Worm (Caenorhabditis elegans) whole organism, L3 larva: ENCODE results near the gene kin-36.
A peak's percentile ranks its signal among the peaks of the same experiment; 100 is the strongest.

Experiments used
- R02D3.7 ChIP-seq: fragments of 150-350 bp; optimal IDR thresholded peaks from 2 replicates; lab custom pipeline; 2014; ENCODE audit warnings: missing biosample characterization, missing genetic modification characterization
- aly-2 ChIP-seq: fragments of 150-350 bp; optimal IDR thresholded peaks from 2 replicates; lab custom pipeline; 2014; ENCODE audit warnings: missing biosample characterization, missing genetic modification characterization
- ama-1 ChIP-seq: fragments of 150-350 bp; optimal IDR thresholded peaks from 2 replicates; lab custom pipeline; 2018
- ceh-82 ChIP-seq: fragments of 150-350 bp; optimal IDR thresholded peaks from 2 replicates; lab custom pipeline; 2014; ENCODE audit warnings: missing biosample characterization, missing genetic modification characterization
- egl-5 ChIP-seq: fragments of 150-350 bp; optimal IDR thresholded peaks from 2 replicates; lab custom pipeline; 2017; ENCODE audit warnings: missing biosample characterization, missing genetic modification reagents, missing genetic modification characterization, inconsistent platforms
- elt-1 ChIP-seq: fragments of 150-350 bp; optimal IDR thresholded peaks from 2 replicates; lab custom pipeline; 2014; ENCODE audit warnings: missing biosample characterization, missing genetic modification characterization
- elt-2 ChIP-seq: sonication (generic microtip); optimal IDR thresholded peaks from 2 replicates; lab custom pipeline; 2016; ENCODE audit warnings: missing genetic modification reagents, mild to moderate bottlenecking, missing genetic modification characterization, missing compliant biosample characterization
- elt-3 ChIP-seq, 3 experiments: fragments of 150-350 bp in 1 of 3; sonication (generic microtip) in 2 of 3; optimal IDR thresholded peaks; 2 replicates in 2 of 3; 4 replicates in 1 of 3; lab custom pipeline; 2014 to 2017; ENCODE audit warnings: missing biosample characterization in 3 of 3, missing genetic modification characterization in 3 of 3
- eor-1 ChIP-seq, 2 experiments: fragments of 150-350 bp; optimal IDR thresholded peaks; 2 replicates each; lab custom pipeline; 2014 to 2018; ENCODE audit warnings: missing biosample characterization in 2 of 2, missing genetic modification characterization in 2 of 2
- fkh-10 ChIP-seq: sonication (generic microtip); optimal IDR thresholded peaks from 2 replicates; lab custom pipeline; 2017; ENCODE audit warnings: missing biosample characterization, missing genetic modification reagents, missing genetic modification characterization
- fkh-2 ChIP-seq: fragments of 150-350 bp; optimal IDR thresholded peaks from 2 replicates; lab custom pipeline; 2014; ENCODE audit warnings: missing biosample characterization, missing genetic modification reagents, missing genetic modification characterization
- jun-1 ChIP-seq: fragments of 150-350 bp; optimal IDR thresholded peaks from 2 replicates; lab custom pipeline; 2014; ENCODE audit warnings: missing biosample characterization, missing genetic modification reagents, missing genetic modification characterization
- lin-15B ChIP-seq: fragments of 150-350 bp; optimal IDR thresholded peaks from 2 replicates; lab custom pipeline; 2014; ENCODE audit warnings: missing biosample characterization, missing genetic modification characterization
- nfya-1 ChIP-seq: sonication (generic microtip); optimal IDR thresholded peaks from 2 replicates; lab custom pipeline; 2017; ENCODE audit warnings: missing genetic modification characterization, mild to moderate bottlenecking, missing compliant biosample characterization, antibody characterized with exemption, moderate library complexity; ENCODE audit not compliant: insufficient read depth
- nhr-11 ChIP-seq: fragments of 150-350 bp; optimal IDR thresholded peaks from 2 replicates; lab custom pipeline; 2014; ENCODE audit warnings: missing biosample characterization, missing genetic modification characterization
- nhr-12 ChIP-seq: fragments of 150-350 bp; optimal IDR thresholded peaks from 2 replicates; lab custom pipeline; 2014; ENCODE audit warnings: missing biosample characterization, missing genetic modification characterization
- nhr-23 ChIP-seq: fragments of 150-350 bp; optimal IDR thresholded peaks from 2 replicates; lab custom pipeline; 2014; ENCODE audit warnings: missing biosample characterization, missing genetic modification reagents, missing genetic modification characterization
- nhr-25 ChIP-seq: sonication (generic microtip); optimal IDR thresholded peaks from 2 replicates; lab custom pipeline; 2017; ENCODE audit warnings: missing biosample characterization, missing genetic modification characterization
- nhr-28 ChIP-seq: fragments of 150-350 bp; optimal IDR thresholded peaks from 2 replicates; lab custom pipeline; 2014; ENCODE audit warnings: missing biosample characterization, missing genetic modification characterization
- nhr-67 ChIP-seq: fragments of 150-350 bp; optimal IDR thresholded peaks from 2 replicates; lab custom pipeline; 2014; ENCODE audit warnings: missing biosample characterization, missing genetic modification characterization
- nhr-76 ChIP-seq: fragments of 150-350 bp; sonication (generic microtip); optimal IDR thresholded peaks from 5 replicates; lab custom pipeline; 2014; ENCODE audit warnings: missing biosample characterization, missing genetic modification characterization
- pha-4 ChIP-seq: fragments of 150-350 bp; optimal IDR thresholded peaks from 2 replicates; lab custom pipeline; 2014; ENCODE audit warnings: missing biosample characterization, missing genetic modification reagents, missing genetic modification characterization
- pqm-1 ChIP-seq: fragments of 150-350 bp; optimal IDR thresholded peaks from 2 replicates; lab custom pipeline; 2017; ENCODE audit warnings: missing biosample characterization, missing genetic modification characterization, inconsistent platforms
- sea-2 ChIP-seq: fragments of 150-350 bp; sonication (generic microtip); optimal IDR thresholded peaks from 4 replicates; lab custom pipeline; 2014; ENCODE audit warnings: missing biosample characterization, missing genetic modification reagents, missing genetic modification characterization
- skn-1 ChIP-seq: fragments of 150-350 bp; optimal IDR thresholded peaks from 2 replicates; lab custom pipeline; 2014; ENCODE audit warnings: missing biosample characterization, missing genetic modification characterization
- snpc-4 ChIP-seq: fragments of 150-350 bp; optimal IDR thresholded peaks from 2 replicates; lab custom pipeline; 2014; ENCODE audit warnings: missing biosample characterization, missing genetic modification characterization
- tbx-2 ChIP-seq: sonication (generic microtip); optimal IDR thresholded peaks from 2 replicates; lab custom pipeline; 2016; ENCODE audit warnings: mild to moderate bottlenecking, missing genetic modification characterization, missing compliant biosample characterization
- unc-39 ChIP-seq: sonication (generic microtip); optimal IDR thresholded peaks from 4 replicates; lab custom pipeline; 2017; ENCODE audit warnings: missing biosample characterization, missing genetic modification characterization
- unc-62 ChIP-seq: fragments of 150-350 bp; sonication (generic microtip); optimal IDR thresholded peaks from 4 replicates; lab custom pipeline; 2014; ENCODE audit warnings: missing biosample characterization, missing genetic modification reagents, missing genetic modification characterization
- ztf-11 ChIP-seq: fragments of 150-350 bp; optimal IDR thresholded peaks from 2 replicates; lab custom pipeline; 2014; ENCODE audit warnings: missing biosample characterization, missing genetic modification characterization
- ztf-4 ChIP-seq: fragments of 150-350 bp; optimal IDR thresholded peaks from 2 replicates; lab custom pipeline; 2014; ENCODE audit warnings: missing biosample characterization, missing genetic modification characterization

The kin-36 gene

DNA sequence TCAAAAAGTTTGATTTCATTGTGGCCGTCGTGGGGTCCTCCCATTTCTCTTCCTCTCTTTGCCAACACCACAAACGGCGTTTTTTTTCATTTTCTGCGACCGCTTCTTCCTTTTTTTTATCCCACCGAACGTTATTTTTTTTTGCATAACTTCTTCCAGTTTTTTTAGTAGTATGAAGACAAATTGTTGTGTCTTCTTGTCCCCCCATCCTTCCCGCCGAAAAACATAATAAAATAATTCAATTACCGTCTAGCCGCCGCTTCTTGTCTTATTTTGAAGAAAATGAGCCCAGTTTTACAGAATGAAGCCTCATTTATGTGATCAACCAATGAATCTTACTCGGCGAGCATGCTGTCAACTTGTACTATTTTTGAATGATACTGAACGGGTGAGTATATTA, 9.6 kb upstream of the kin-36 start, which contains the start of gene F29B9.12:
F29B9.12 (plus strand) TSS at position 301 of the 400 bp plus-strand sequence.
- no peak for TF ChIP-seq unc-62
- TF ChIP-seq nhr-12 (tag; lab: Kevin White, UChicago), result no peak
- no peak for TF ChIP-seq ztf-11
- TF ChIP-seq pqm-1 (tag; lab: Kevin White, UChicago), result no peak
- TF ChIP-seq lin-15B (tag; lab: Kevin White, UChicago), result no peak
- no peak for TF ChIP-seq tbx-2 (tag; lab: Kevin White, UChicago)
- TF ChIP-seq nhr-76 (tag; lab: Kevin White, UChicago), result no peak
- TF ChIP-seq aly-2 (tag; lab: Kevin White, UChicago), result no peak
- no peak for TF ChIP-seq fkh-10 (GFP tag; lab: Kevin White, UChicago)
- TF ChIP-seq nhr-23, result no peak
- no peak for TF ChIP-seq elt-3 (tag; optimal IDR thresholded peaks at IDR 0.05; lab: Kevin White, UChicago)
- TF ChIP-seq sea-2 (GFP tag; lab: Kevin White, UChicago), result no peak

DNA sequence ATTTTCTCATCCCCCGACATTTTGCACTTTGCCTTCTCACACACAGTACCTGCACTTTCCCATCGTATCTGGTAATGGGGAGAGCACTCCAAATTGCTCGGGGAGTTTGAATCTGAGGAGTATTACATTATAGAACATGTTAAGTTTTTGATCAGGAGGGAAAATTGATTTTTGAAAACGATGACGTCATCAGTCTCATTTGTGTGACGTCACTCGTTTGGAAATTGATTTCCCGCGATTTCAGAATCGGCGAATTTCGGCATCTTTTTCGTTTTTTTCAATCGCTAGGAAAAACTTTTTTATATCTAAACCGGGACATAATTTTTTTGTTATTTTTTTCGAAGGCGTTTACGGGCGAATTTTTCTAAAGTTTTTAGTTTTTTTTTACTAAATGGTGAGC, 5.5 kb upstream of the kin-36 start:
- TF ChIP-seq aly-2 (tag; lab: Kevin White, UChicago) (no peak), fkh-2 (tag; lab: Kevin White, UChicago) (no peak), snpc-4 (tag; lab: Kevin White, UChicago) (no peak), ceh-82 (tag; lab: Kevin White, UChicago) (no peak), ama-1 (no peak), nhr-28 (tag; lab: Kevin White, UChicago) (no peak), elt-2 (tag; lab: Kevin White, UChicago) (no peak), sea-2 (GFP tag; lab: Kevin White, UChicago) (no peak), skn-1 (tag; lab: Kevin White, UChicago) (no peak), nhr-12 (tag; lab: Kevin White, UChicago) (no peak), tbx-2 (tag; lab: Kevin White, UChicago) (no peak), elt-1 (tag; lab: Kevin White, UChicago) (no peak), egl-5 (tag; lab: Kevin White, UChicago) (no peak), nhr-67 (no peak), ztf-4 (tag; lab: Kevin White, UChicago) (no peak), nhr-23 (no peak), R02D3.7 (tag; lab: Kevin White, UChicago) (no peak), pqm-1 (tag; lab: Kevin White, UChicago) (no peak), unc-39 (no peak), eor-1 (tag; optimal IDR thresholded peaks at IDR 0.05; lab: Kevin White, UChicago) (no peak)

DNA sequence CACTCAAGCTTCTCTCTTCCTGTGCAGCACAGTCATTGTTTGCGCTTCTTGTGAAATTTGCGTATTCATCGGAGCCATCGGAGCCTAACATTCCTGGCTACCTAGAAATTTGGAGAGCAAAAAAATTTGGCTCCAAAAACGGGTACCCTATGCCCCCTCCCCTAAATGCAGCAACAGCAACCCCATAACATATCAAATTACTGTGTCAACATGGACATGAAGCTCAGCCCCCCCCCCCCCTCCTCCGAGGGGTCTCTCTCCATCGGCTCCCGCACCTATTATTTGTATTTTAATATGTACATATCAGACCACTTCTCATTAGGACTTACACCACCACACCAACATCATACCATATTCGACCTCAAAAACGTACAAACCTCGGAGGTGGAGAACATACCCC, 4.5 kb upstream of the kin-36 start:
- TF ChIP-seq pha-4, result peak; percentile 26
- no peak for TF ChIP-seq elt-3 (tag; optimal IDR thresholded peaks at IDR 0.05; lab: Kevin White, UChicago)

DNA sequence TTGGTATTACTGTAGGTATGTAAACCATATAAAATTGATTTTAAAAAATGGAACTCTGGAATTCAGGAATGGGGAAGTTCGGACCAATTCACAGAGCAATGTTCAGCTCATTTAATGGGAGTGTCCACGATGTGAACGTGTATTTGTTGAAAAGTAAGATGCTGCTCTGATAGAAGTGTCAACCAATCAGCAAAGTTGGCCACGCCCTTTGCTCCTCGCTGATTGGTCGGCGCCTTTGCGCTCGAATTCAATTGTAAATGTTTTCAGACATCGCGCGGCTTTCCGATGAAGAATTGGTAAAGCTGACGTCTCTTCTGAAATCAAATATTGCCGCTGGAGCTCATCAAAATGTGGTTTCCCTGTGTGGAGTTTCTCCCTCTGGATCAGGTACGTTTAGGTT, 4.3 kb downstream of the kin-36 start:
- TF ChIP-seq nhr-11 (tag; lab: Kevin White, UChicago) (no peak), nfya-1 (tag; lab: Kevin White, UChicago) (peak; percentile 59)

DNA sequence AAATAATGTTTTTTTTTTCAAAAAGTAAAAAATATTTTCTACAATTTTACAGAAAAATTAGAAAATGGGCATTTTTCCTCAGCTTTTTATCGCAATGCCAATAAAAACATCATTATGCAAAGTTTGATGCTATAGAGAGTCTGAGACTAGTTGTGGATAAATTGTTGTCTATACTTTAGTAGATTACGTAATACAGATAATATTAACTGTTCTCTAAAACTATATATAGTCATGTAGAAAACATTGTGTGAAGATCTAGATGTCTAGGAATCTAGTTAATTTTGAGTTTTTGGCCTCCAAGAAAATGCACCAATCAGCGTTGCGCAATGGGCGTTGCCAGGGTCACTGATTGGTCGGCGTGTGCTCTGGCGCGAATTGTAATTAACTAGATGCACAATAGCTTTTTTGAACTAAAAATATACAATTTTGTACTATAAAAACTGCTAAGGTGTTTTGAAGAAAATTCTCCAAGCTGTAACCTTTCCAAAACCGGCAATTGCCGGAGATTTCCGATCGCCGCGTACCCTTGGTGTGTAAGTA, 7.5 kb downstream of the kin-36 start:
- no peak for TF ChIP-seq aly-2 (tag; lab: Kevin White, UChicago)
- peak; percentile 83 for TF ChIP-seq nfya-1 (tag; lab: Kevin White, UChicago)

DNA sequence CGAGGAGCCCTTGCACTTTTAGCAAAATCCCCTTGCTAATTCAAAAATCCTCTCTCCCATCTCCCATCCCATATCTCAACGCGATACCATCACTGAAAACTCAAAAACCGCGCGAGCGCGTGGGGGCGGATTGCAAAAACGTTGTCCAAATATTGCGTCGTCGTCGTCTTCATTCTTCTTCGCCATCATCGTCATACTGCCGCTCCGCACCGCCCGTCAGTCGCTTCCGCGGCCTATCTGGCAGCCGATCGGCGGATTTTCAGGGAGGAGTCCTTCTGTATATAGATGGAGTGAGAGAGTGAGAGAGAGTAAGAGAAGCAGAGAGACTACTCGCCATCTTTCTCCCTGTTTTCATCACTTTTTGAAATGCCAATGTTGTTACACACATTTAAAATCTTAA, 8.1 kb downstream of the kin-36 start:
- no peak for TF ChIP-seq elt-2 (tag; lab: Kevin White, UChicago)
- TF ChIP-seq nhr-25 (tag; lab: Kevin White, UChicago), result peak; percentile 48
- peak; percentile 18 for TF ChIP-seq elt-1 (tag; lab: Kevin White, UChicago)
- no peak for TF ChIP-seq nhr-28 (tag; lab: Kevin White, UChicago)
- no peak for TF ChIP-seq pqm-1 (tag; lab: Kevin White, UChicago)

DNA sequence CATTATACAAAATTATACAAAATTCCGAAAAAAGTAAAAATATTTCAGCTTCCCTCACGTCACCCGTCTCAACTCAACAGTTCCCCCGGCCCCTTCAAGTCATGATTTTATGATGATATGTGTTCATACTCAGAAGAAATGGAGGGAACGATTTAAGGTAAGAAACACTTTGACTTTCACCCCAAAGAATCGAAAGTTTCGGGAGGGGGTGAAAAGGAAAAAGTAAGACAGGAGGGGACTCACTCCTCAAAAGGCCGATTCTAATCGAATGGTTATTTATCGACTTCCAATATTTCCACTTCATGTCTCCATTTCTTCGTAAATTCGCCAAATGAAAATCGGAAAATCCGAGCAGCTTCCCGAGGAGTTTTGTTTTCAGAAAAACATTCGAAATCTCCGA, 9.4 kb downstream of the kin-36 start, which contains the start of gene bus-4:
bus-4 (plus strand) TSS at position 49 of the 400 bp plus-strand sequence.
- TF ChIP-seq ztf-11 (no peak), elt-1 (tag; lab: Kevin White, UChicago) (no peak), nhr-28 (tag; lab: Kevin White, UChicago) (no peak), jun-1 (tag; lab: Kevin White, UChicago) (no peak)
